Worm (Caenorhabditis elegans) whole organism, young adult: ENCODE results near the gene F49C5.9.

Source experiments
- C06A6.2 ChIP-seq: fragments of 200-800 bp; sonication (Bioruptor generic); conservative IDR thresholded peaks from 2 replicates; pipeline ENCODE4 v1.3.6; 2022; ENCODE audit warnings: missing genetic modification characterization, missing compliant biosample characterization
- F10E7.11 ChIP-seq: sonication (generic microtip); optimal IDR thresholded peaks from 2 replicates; lab custom pipeline; 2017; ENCODE audit warnings: mild to moderate bottlenecking, missing genetic modification characterization, moderate library complexity, missing compliant biosample characterization
- F39B2.1 ChIP-seq: fragments of 200-800 bp; sonication (Bioruptor generic); IDR thresholded peaks from 2 replicates; pipeline ENCODE4 v1.3.6; 2022; ENCODE audit warnings: missing genetic modification reagents, missing genetic modification characterization, missing compliant biosample characterization
- F52B5.7 ChIP-seq: sonication (generic microtip); optimal IDR thresholded peaks from 2 replicates; lab custom pipeline; 2016; ENCODE audit warnings: mild to moderate bottlenecking, missing genetic modification characterization, missing compliant biosample characterization
- F55B11.4 ChIP-seq: sonication (generic microtip); optimal IDR thresholded peaks from 2 replicates; lab custom pipeline; 2016; ENCODE audit warnings: missing compliant biosample characterization, missing genetic modification characterization, borderline replicate concordance; ENCODE audit not compliant: insufficient read depth
- T26A5.8 ChIP-seq: sonication (generic microtip); optimal IDR thresholded peaks from 2 replicates; lab custom pipeline; 2016; ENCODE audit warnings: missing genetic modification characterization, missing compliant biosample characterization
- Y56A3A.18 ChIP-seq: fragments of 200-800 bp; sonication (Bioruptor generic); IDR thresholded peaks from 2 replicates; pipeline ENCODE4 v1.3.6; 2022; ENCODE audit warnings: missing genetic modification reagents, missing genetic modification characterization, missing compliant biosample characterization
- Y67H2A.10 ChIP-seq: fragments of 200-800 bp; sonication (Bioruptor generic); conservative IDR thresholded peaks from 2 replicates; pipeline ENCODE4 v1.3.6; 2022; ENCODE audit warnings: missing genetic modification reagents, missing genetic modification characterization, missing compliant biosample characterization
- Y95B8A.8 ChIP-seq: fragments of 200-800 bp; sonication (Bioruptor generic); IDR thresholded peaks from 2 replicates; pipeline ENCODE4 v1.3.6; 2022; ENCODE audit warnings: missing genetic modification reagents, missing genetic modification characterization, missing compliant biosample characterization
- ZK185.1 ChIP-seq: sonication (generic microtip); optimal IDR thresholded peaks from 2 replicates; lab custom pipeline; 2016; ENCODE audit warnings: mild to moderate bottlenecking, missing genetic modification characterization, missing compliant biosample characterization; ENCODE audit not compliant: poor library complexity, severe bottlenecking
- aptf-2 ChIP-seq: fragments of 200-800 bp; sonication (Bioruptor generic); conservative IDR thresholded peaks from 2 replicates; pipeline ENCODE4 v1.3.6; 2022; ENCODE audit warnings: missing genetic modification reagents, missing genetic modification characterization, missing compliant biosample characterization
- bed-1 ChIP-seq: fragments of 200-800 bp; sonication (Bioruptor generic); IDR thresholded peaks from 2 replicates; pipeline ENCODE4 v1.3.6; 2022; ENCODE audit warnings: missing genetic modification reagents, missing genetic modification characterization, missing compliant biosample characterization
- bed-2 ChIP-seq: fragments of 200-800 bp; sonication (Bioruptor generic); IDR thresholded peaks from 2 replicates; pipeline ENCODE4 v1.3.6; 2022; ENCODE audit warnings: missing genetic modification reagents, missing genetic modification characterization, missing compliant biosample characterization
- ccch-3 ChIP-seq: fragments of 200-800 bp; sonication (Bioruptor generic); optimal IDR thresholded peaks from 2 replicates; lab custom pipeline; 2018; ENCODE audit warnings: mild to moderate bottlenecking, missing genetic modification characterization, missing compliant biosample characterization
- cebp-1 ChIP-seq, 2 experiments: fragments of 200-800 bp in 1 of 2; sonication (Bioruptor generic) in 1 of 2; sonication (generic microtip) in 1 of 2; IDR thresholded peaks in 1 of 2; optimal IDR thresholded peaks in 1 of 2; 2 replicates each; pipeline versions ENCODE4 v1.3.6 to Lab custom; 2017 to 2022; ENCODE audit warnings: missing compliant biosample characterization in 2 of 2, missing genetic modification characterization in 2 of 2, mild to moderate bottlenecking in 1 of 2, missing genetic modification reagents in 1 of 2, moderate library complexity in 1 of 2
- ceh-58 ChIP-seq: fragments of 200-800 bp; sonication (Bioruptor generic); IDR thresholded peaks from 2 replicates; pipeline ENCODE4 v1.3.6; 2022; ENCODE audit warnings: missing genetic modification characterization, missing compliant biosample characterization
- dox-1 ChIP-seq: fragments of 200-800 bp; sonication (Bioruptor generic); IDR thresholded peaks from 2 replicates; pipeline ENCODE4 v1.3.6; 2022; ENCODE audit warnings: missing genetic modification reagents, missing genetic modification characterization, missing compliant biosample characterization
- ekl-4 ChIP-seq: fragments of 200-800 bp; sonication (Bioruptor generic); IDR thresholded peaks from 2 replicates; pipeline ENCODE4 v1.3.6; 2022; ENCODE audit warnings: missing genetic modification reagents, missing genetic modification characterization, missing compliant biosample characterization
- hmg-1.2 ChIP-seq: fragments of 200-800 bp; sonication (Bioruptor generic); IDR thresholded peaks from 2 replicates; pipeline ENCODE4 v1.3.6; 2022; ENCODE audit warnings: missing genetic modification reagents, missing genetic modification characterization, missing compliant biosample characterization
- hmg-20 ChIP-seq: fragments of 200-800 bp; sonication (Bioruptor generic); IDR thresholded peaks from 2 replicates; pipeline ENCODE4 v1.3.6; 2022; ENCODE audit warnings: missing genetic modification reagents, missing genetic modification characterization, missing compliant biosample characterization
- hrde-1 ChIP-seq: sonication (generic microtip); optimal IDR thresholded peaks from 2 replicates; lab custom pipeline; 2016; ENCODE audit warnings: missing genetic modification characterization, mild to moderate bottlenecking, missing compliant biosample characterization, moderate library complexity, missing genotype, missing genetic modification reagents, borderline replicate concordance
- lag-1 ChIP-seq: fragments of 200-800 bp; sonication (Bioruptor generic); IDR thresholded peaks from 2 replicates; pipeline ENCODE4 v1.3.6; 2022; ENCODE audit warnings: missing genetic modification reagents, missing genetic modification characterization, missing compliant biosample characterization
- let-526 ChIP-seq: fragments of 200-800 bp; sonication (Bioruptor generic); IDR thresholded peaks from 2 replicates; pipeline ENCODE4 v1.3.6; 2022; ENCODE audit warnings: missing genetic modification reagents, missing genetic modification characterization, missing compliant biosample characterization
- mcd-1 ChIP-seq: fragments of 200-800 bp; sonication (Bioruptor generic); IDR thresholded peaks from 2 replicates; pipeline ENCODE4 v1.3.6; 2022; ENCODE audit warnings: missing genetic modification reagents, missing genetic modification characterization, missing compliant biosample characterization
- mel-28 ChIP-seq: sonication (generic microtip); optimal IDR thresholded peaks from 2 replicates; lab custom pipeline; 2016; ENCODE audit warnings: borderline replicate concordance, mild to moderate bottlenecking, missing genetic modification characterization, missing compliant biosample characterization
- nfya-1 ChIP-seq: sonication (generic microtip); optimal IDR thresholded peaks from 2 replicates; lab custom pipeline; 2017; ENCODE audit warnings: antibody characterized with exemption, missing compliant biosample characterization, missing genetic modification characterization, borderline replicate concordance; ENCODE audit not compliant: insufficient read depth
- nhr-179 ChIP-seq: sonication (generic microtip); optimal IDR thresholded peaks from 2 replicates; lab custom pipeline; 2016; ENCODE audit warnings: mild to moderate bottlenecking, missing genetic modification characterization, missing compliant biosample characterization
- nhr-80 ChIP-seq: sonication (generic microtip); optimal IDR thresholded peaks from 2 replicates; lab custom pipeline; 2016; ENCODE audit warnings: missing genetic modification characterization, missing compliant biosample characterization
- nhr-90 ChIP-seq: sonication (generic microtip); optimal IDR thresholded peaks from 2 replicates; lab custom pipeline; 2016; ENCODE audit warnings: missing genotype, mild to moderate bottlenecking, missing genetic modification characterization, missing compliant biosample characterization
- pbrm-1 ChIP-seq: fragments of 200-800 bp; sonication (Bioruptor generic); IDR thresholded peaks from 2 replicates; pipeline ENCODE4 v1.3.6; 2022; ENCODE audit warnings: missing genetic modification reagents, missing genetic modification characterization, missing compliant biosample characterization
- pha-4 ChIP-seq: fragments of 150-350 bp; sonication (generic microtip); optimal IDR thresholded peaks from 2 replicates; lab custom pipeline; 2014; ENCODE audit warnings: missing biosample characterization, missing genetic modification reagents, missing genetic modification characterization
- snpc-1.1 ChIP-seq: sonication (generic microtip); optimal IDR thresholded peaks from 2 replicates; lab custom pipeline; 2017; ENCODE audit warnings: missing genetic modification characterization, mild to moderate bottlenecking, missing compliant biosample characterization, antibody characterized with exemption, moderate library complexity, missing genotype, missing genetic modification reagents; ENCODE audit not compliant: insufficient read depth
- tbx-9 ChIP-seq: sonication (generic microtip); optimal IDR thresholded peaks from 2 replicates; lab custom pipeline; 2016; ENCODE audit warnings: borderline replicate concordance, missing genetic modification characterization, inconsistent platforms, missing compliant biosample characterization
- xnd-1 ChIP-seq: sonication (generic microtip); optimal IDR thresholded peaks from 2 replicates; lab custom pipeline; 2016; ENCODE audit warnings: missing genotype, missing genetic modification reagents, missing genetic modification characterization, missing compliant biosample characterization
- zfh-2 ChIP-seq: fragments of 200-800 bp; sonication (Bioruptor generic); conservative IDR thresholded peaks from 2 replicates; pipeline ENCODE4 v1.3.6; 2022; ENCODE audit warnings: missing genetic modification reagents, missing genetic modification characterization, missing compliant biosample characterization
- zim-3 ChIP-seq: sonication (generic microtip); optimal IDR thresholded peaks from 2 replicates; lab custom pipeline; 2017; ENCODE audit warnings: mild to moderate bottlenecking, missing genetic modification characterization, moderate library complexity, missing compliant biosample characterization
- ztf-26 ChIP-seq: sonication (generic microtip); optimal IDR thresholded peaks from 2 replicates; lab custom pipeline; 2017; ENCODE audit warnings: missing genetic modification characterization, missing compliant biosample characterization
- ztf-28 ChIP-seq: fragments of 200-800 bp; sonication (Bioruptor generic); IDR thresholded peaks from 2 replicates; pipeline ENCODE4 v1.3.6; 2022; ENCODE audit warnings: missing genetic modification reagents, missing genetic modification characterization, missing compliant biosample characterization
- ztf-6 ChIP-seq: fragments of 200-800 bp; sonication (Bioruptor generic); IDR thresholded peaks from 2 replicates; pipeline ENCODE4 v1.3.6; 2022; ENCODE audit warnings: missing genetic modification reagents, missing genetic modification characterization, missing compliant biosample characterization

The F49C5.9 gene

ce11 chrII:12502784-12503183 is 41.6 kb downstream of the F49C5.9 start, which contains the start of gene ador-1:
ador-1 (minus strand) TSS chrII:12502884.
- TF ChIP-seq ekl-4 (GFP tag; lab: Robert Waterston, UW) (no peak), dox-1 (GFP tag; lab: Robert Waterston, UW) (no peak)
- TF ChIP-seq, all 124 proteins: peak for 0

DNA sequence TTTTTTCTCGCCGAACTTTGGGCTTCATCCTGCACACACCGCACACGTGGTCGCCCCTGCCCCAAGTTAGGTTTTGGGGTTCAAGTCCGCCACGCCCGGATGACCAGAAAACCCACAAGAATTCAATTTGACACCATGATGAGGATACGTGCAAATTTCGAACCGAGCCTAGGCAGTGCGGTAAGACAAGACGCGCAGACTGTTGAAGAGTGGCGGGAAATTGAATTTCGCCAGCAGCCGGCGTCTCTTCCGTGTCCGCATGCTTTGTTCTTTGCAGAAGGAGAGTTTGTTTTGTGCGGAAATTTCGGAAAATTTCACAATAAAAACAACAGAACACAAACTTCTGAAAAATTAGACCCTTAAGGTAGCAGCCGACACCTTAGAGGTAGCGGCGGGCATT is 44.5 kb downstream of the F49C5.9 start:
- TF ChIP-seq cebp-1 (GFP tag; IDR thresholded peaks at IDR 0.05; lab: Robert Waterston, UW) (no peak), cebp-1 (tag; optimal IDR thresholded peaks at IDR 0.05; lab: Kevin White, UChicago) (no peak), zfh-2 (GFP tag; lab: Robert Waterston, UW) (peak; percentile 42; the same call in 1 of the 2 replicates)

ce11 chrII:12496981-12497380 is 47.5 kb downstream of the F49C5.9 start, which contains the start of gene T21B4.3:
T21B4.3 (minus strand) TSS chrII:12497081.
- TF ChIP-seq ztf-26 (tag; lab: Kevin White, UChicago), result no peak
- TF ChIP-seq T26A5.8, result no peak
- TF ChIP-seq F10E7.11 (tag; lab: Kevin White, UChicago), result no peak
- TF ChIP-seq nhr-179 (tag; lab: Kevin White, UChicago), result no peak
- no peak for TF ChIP-seq Y56A3A.18 (GFP tag; lab: Robert Waterston, UW)
- TF ChIP-seq bed-2 (GFP tag; lab: Robert Waterston, UW), result no peak
- TF ChIP-seq snpc-1.1 (tag; lab: Kevin White, UChicago), result no peak
- no peak for TF ChIP-seq lag-1 (GFP tag; lab: Robert Waterston, UW)
- TF ChIP-seq Y67H2A.10 (GFP tag; lab: Robert Waterston, UW), result no peak
- no peak for TF ChIP-seq F55B11.4 (tag; lab: Kevin White, UChicago)

DNA sequence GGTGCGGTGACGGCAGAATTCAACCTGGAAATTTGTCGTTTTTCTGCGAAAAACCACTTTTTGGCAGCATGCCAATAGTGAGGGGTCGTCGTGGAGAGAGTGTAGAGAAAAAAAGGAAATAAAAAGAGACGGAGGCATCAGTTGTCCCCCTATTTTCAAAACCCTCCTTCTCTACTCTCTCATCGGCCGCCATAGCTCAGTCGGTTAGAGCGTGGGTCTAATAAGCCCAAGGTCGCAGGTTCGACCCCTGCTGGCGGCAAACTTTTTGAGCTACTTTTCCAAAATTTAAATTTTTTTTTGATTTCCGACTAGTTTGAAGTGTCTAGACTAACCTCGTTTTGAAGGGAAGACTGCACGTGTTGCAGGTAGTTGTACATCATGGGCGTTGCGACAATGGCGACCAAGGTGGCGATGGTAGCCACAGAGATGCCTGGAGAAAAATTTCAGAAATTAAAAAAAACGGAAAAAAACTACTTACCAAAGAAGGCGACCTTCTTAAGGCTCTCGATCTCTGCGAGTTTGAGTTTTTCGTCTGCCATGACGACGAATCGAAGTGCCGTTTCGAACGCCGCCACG is 49.8 kb downstream of the F49C5.9 start, which contains the start of gene col-85:
col-85 (minus strand) TSS at position 540 of the 576 bp plus-strand sequence.
- no peak for TF ChIP-seq ZK185.1
- TF ChIP-seq C06A6.2, result 0 out of 2 replicates have a peak, but pooled peaks have one; percentile 35
- peak; percentile 81 for TF ChIP-seq ztf-6 (GFP tag; lab: Robert Waterston, UW)
- TF ChIP-seq pbrm-1 (GFP tag; lab: Robert Waterston, UW), result peak; percentile 92
- TF ChIP-seq bed-1 (GFP tag; lab: Robert Waterston, UW), result 0 out of 2 replicates have a peak, but pooled peaks have one; percentile 77
- TF ChIP-seq hmg-20 (GFP tag; lab: Robert Waterston, UW), result peak; percentile 67
- TF ChIP-seq nhr-90 (tag; lab: Kevin White, UChicago), result peak; percentile 94
- 0 out of 2 replicates have a peak, but pooled peaks have one; percentile 34 for TF ChIP-seq aptf-2 (GFP tag; lab: Robert Waterston, UW)
- 0 out of 2 replicates have a peak, but pooled peaks have one; percentile 65 for TF ChIP-seq Y95B8A.8
- no peak for TF ChIP-seq tbx-9
- no peak for TF ChIP-seq nfya-1
- peak; percentile 63 for TF ChIP-seq F52B5.7
- no peak for TF ChIP-seq cebp-1 (GFP tag; IDR thresholded peaks at IDR 0.05; lab: Robert Waterston, UW)
- TF ChIP-seq cebp-1 (tag; optimal IDR thresholded peaks at IDR 0.05; lab: Kevin White, UChicago), result peak; percentile 81
- TF ChIP-seq snpc-1.1 (tag; lab: Kevin White, UChicago), result peak; percentile 90
- peak; percentile 79 for TF ChIP-seq zim-3 (tag; lab: Kevin White, UChicago)
- TF ChIP-seq mel-28, result peak; percentile 3
- TF ChIP-seq ceh-58 (GFP tag; lab: Robert Waterston, UW), result peak; percentile 93
- TF ChIP-seq ccch-3 (GFP tag; lab: Kevin White, UChicago), result peak; percentile 30
- peak; percentile 72 for TF ChIP-seq ekl-4 (GFP tag; lab: Robert Waterston, UW)
- 0 out of 2 replicates have a peak, but pooled peaks have one; percentile 35 for TF ChIP-seq let-526 (GFP tag; lab: Robert Waterston, UW)
- no peak for TF ChIP-seq bed-2 (GFP tag; lab: Robert Waterston, UW)
- no peak for TF ChIP-seq F39B2.1 (GFP tag; lab: Robert Waterston, UW)
- TF ChIP-seq hmg-1.2 (GFP tag; lab: Robert Waterston, UW), result peak; percentile 90
- peak; percentile 49 for TF ChIP-seq T26A5.8
- peak; percentile 81 for TF ChIP-seq ztf-28 (GFP tag; lab: Robert Waterston, UW)
- TF ChIP-seq nhr-80 (tag; lab: Kevin White, UChicago), result peak; percentile 39
- no peak for TF ChIP-seq pha-4 (tag; lab: Kevin White, UChicago)
- TF ChIP-seq hrde-1 (tag; lab: Kevin White, UChicago), result peak; percentile 74
- peak; percentile 86 for TF ChIP-seq mcd-1 (GFP tag; lab: Robert Waterston, UW)
- no peak for TF ChIP-seq xnd-1 (tag; lab: Kevin White, UChicago)
